Fruit fly (Drosophila melanogaster) whole organism, embryonic: ENCODE results near the gene gcm.
A peak's percentile ranks its signal among the peaks of the same experiment; 100 is the strongest.

Experiments
- BEAF-32 ChIP-seq: fragments of 200-800 bp; sonication (Bioruptor generic); optimal IDR thresholded peaks from 3 replicates; lab custom pipeline; 2017; ENCODE audit warnings: missing biosample characterization, missing genetic modification characterization, mild to moderate bottlenecking, moderate library complexity, missing genetic modification reagents
- C15 ChIP-seq: fragments of 200-800 bp; sonication (Bioruptor generic); IDR thresholded peaks from 3 replicates; pipeline ENCODE4 v1.3.6; 2022; ENCODE audit warnings: missing biosample characterization, missing genetic modification characterization
- CG11247 ChIP-seq: fragments of 200-800 bp; sonication (Bioruptor generic); IDR thresholded peaks from 2 replicates; pipeline ENCODE4 v1.3.6; 2022; ENCODE audit warnings: missing biosample characterization, missing genetic modification characterization
- CG14710 ChIP-seq: fragments of 200-800 bp; sonication (Bioruptor generic); optimal IDR thresholded peaks from 3 replicates; lab custom pipeline; 2019; ENCODE audit warnings: missing biosample characterization, mild to moderate bottlenecking, missing genetic modification characterization, moderate library complexity
- CG1602 ChIP-seq: fragments of 200-800 bp; sonication (Bioruptor generic); optimal IDR thresholded peaks from 3 replicates; lab custom pipeline; 2016; ENCODE audit warnings: missing biosample characterization, missing genetic modification characterization
- CG17359 ChIP-seq: fragments of 200-800 bp; sonication (Bioruptor generic); optimal IDR thresholded peaks from 3 replicates; lab custom pipeline; 2018; ENCODE audit warnings: missing biosample characterization, mild to moderate bottlenecking, missing genetic modification characterization, moderate library complexity
- CG17361 ChIP-seq: fragments of 200-800 bp; sonication (Bioruptor generic); IDR thresholded peaks from 3 replicates; pipeline ENCODE4 v1.3.6; 2022; ENCODE audit warnings: missing biosample characterization, missing genetic modification characterization
- CG18011 ChIP-seq: fragments of 200-800 bp; sonication (Bioruptor generic); optimal IDR thresholded peaks from 2 replicates; lab custom pipeline; 2017; ENCODE audit warnings: missing biosample characterization, missing genetic modification characterization, mild to moderate bottlenecking, moderate library complexity, missing genotype
- CG18619 ChIP-seq: fragments of 200-800 bp; sonication (Bioruptor generic); optimal IDR thresholded peaks from 3 replicates; lab custom pipeline; 2017; ENCODE audit warnings: missing biosample characterization, mild to moderate bottlenecking, missing genetic modification characterization
- CG2129 ChIP-seq: fragments of 200-800 bp; sonication (Bioruptor generic); IDR thresholded peaks from 2 replicates; pipeline ENCODE4 v1.3.6; 2022; ENCODE audit warnings: missing biosample characterization, missing genetic modification characterization; ENCODE audit not compliant: partially characterized antibody
- CG30020 ChIP-seq: fragments of 200-800 bp; optimal IDR thresholded peaks from 2 replicates; lab custom pipeline; 2019; ENCODE audit warnings: missing biosample characterization, mild to moderate bottlenecking, missing genetic modification characterization, moderate library complexity
- CG30431 ChIP-seq: fragments of 200-800 bp; sonication (Bioruptor generic); optimal IDR thresholded peaks from 2 replicates; lab custom pipeline; 2017; ENCODE audit warnings: missing biosample characterization, missing genetic modification characterization
- CG34224 ChIP-seq: fragments of 200-800 bp; sonication (Bioruptor generic); IDR thresholded peaks from 3 replicates; pipeline ENCODE4 v1.3.6; 2022; ENCODE audit warnings: missing biosample characterization, missing genetic modification characterization; ENCODE audit not compliant: partially characterized antibody
- CG3838 ChIP-seq: fragments of 200-800 bp; sonication (Bioruptor generic); optimal IDR thresholded peaks from 3 replicates; lab custom pipeline; 2016; ENCODE audit warnings: missing biosample characterization, missing genetic modification characterization
- CG7271 ChIP-seq: fragments of 200-800 bp; sonication (Bioruptor generic); optimal IDR thresholded peaks from 2 replicates; lab custom pipeline; 2018; ENCODE audit warnings: missing biosample characterization, mild to moderate bottlenecking, missing genetic modification characterization, moderate library complexity
- CG8281 ChIP-seq: fragments of 200-800 bp; sonication (Bioruptor generic); optimal IDR thresholded peaks from 2 replicates; lab custom pipeline; 2018; ENCODE audit warnings: missing biosample characterization, mild to moderate bottlenecking, missing genetic modification characterization, moderate library complexity
- CoRest ChIP-seq: fragments of 200-800 bp; sonication (Bioruptor generic); optimal IDR thresholded peaks from 3 replicates; lab custom pipeline; 2018; ENCODE audit warnings: missing biosample characterization, mild to moderate bottlenecking, missing genetic modification characterization, moderate library complexity
- CrebB ChIP-seq: fragments of 200-800 bp; sonication (Bioruptor generic); optimal IDR thresholded peaks from 3 replicates; lab custom pipeline; 2018; ENCODE audit warnings: missing biosample characterization, mild to moderate bottlenecking, missing genetic modification characterization
- Dek ChIP-seq: fragments of 200-800 bp; sonication (Bioruptor generic); optimal IDR thresholded peaks from 3 replicates; lab custom pipeline; 2019; ENCODE audit warnings: missing biosample characterization, mild to moderate bottlenecking, missing genetic modification characterization, moderate library complexity
- Dfd ChIP-seq, 2 experiments: fragments of >200 bp; optimal IDR thresholded peaks; 2 replicates each; lab custom pipeline; 2017; ENCODE audit warnings: missing biosample characterization in 2 of 2, missing genetic modification characterization in 2 of 2
- Dip3 ChIP-seq: fragments of 200-800 bp; sonication (Bioruptor generic); optimal IDR thresholded peaks from 3 replicates; lab custom pipeline; 2016; ENCODE audit warnings: missing biosample characterization, missing genetic modification characterization
- Dp ChIP-seq: fragments of 200-800 bp; sonication (Bioruptor generic); optimal IDR thresholded peaks from 2 replicates; lab custom pipeline; 2018; ENCODE audit warnings: missing biosample characterization, mild to moderate bottlenecking, missing genetic modification characterization, moderate library complexity
- E2f2 ChIP-seq: fragments of 200-800 bp; sonication (Bioruptor generic); IDR thresholded peaks from 2 replicates; pipeline ENCODE4 v1.3.6; 2022; ENCODE audit warnings: missing biosample characterization, missing genetic modification characterization
- Fer2 ChIP-seq: fragments of 200-800 bp; sonication (Bioruptor generic); optimal IDR thresholded peaks from 2 replicates; lab custom pipeline; 2018; ENCODE audit warnings: missing biosample characterization, mild to moderate bottlenecking, missing genetic modification characterization, moderate library complexity
- GATAe ChIP-seq: fragments of 200-800 bp; sonication (Bioruptor generic); conservative IDR thresholded peaks from 2 replicates; pipeline ENCODE4 v1.3.6; 2022; ENCODE audit warnings: missing biosample characterization, missing genetic modification characterization
- Gsc ChIP-seq: fragments of 200-800 bp; sonication (Bioruptor generic); IDR thresholded peaks from 2 replicates; pipeline ENCODE4 v1.3.6; 2022; ENCODE audit warnings: missing biosample characterization, missing genetic modification characterization
- HmgZ ChIP-seq: fragments of 200-800 bp; sonication (Bioruptor generic); optimal IDR thresholded peaks from 2 replicates; lab custom pipeline; 2018; ENCODE audit warnings: missing biosample characterization, mild to moderate bottlenecking, missing genetic modification characterization
- Hmr ChIP-seq: fragments of 200-800 bp; sonication (Bioruptor generic); optimal IDR thresholded peaks from 3 replicates; lab custom pipeline; 2017; ENCODE audit warnings: mild to moderate bottlenecking, missing biosample characterization, missing genetic modification reagents, missing genetic modification characterization
- Hr51 ChIP-seq, 2 experiments: fragments of 200-800 bp; sonication (Bioruptor generic); optimal IDR thresholded peaks; 2 replicates in 1 of 2; 3 replicates in 1 of 2; lab custom pipeline; 2016 to 2018; ENCODE audit warnings: missing biosample characterization in 2 of 2, missing genetic modification characterization in 2 of 2, mild to moderate bottlenecking in 1 of 2, moderate library complexity in 1 of 2
- Stat92E ChIP-seq, 3 experiments: fragments of >200 bp in 2 of 3; fragments of 200-800 bp in 1 of 3; sonication (Bioruptor generic) in 1 of 3; optimal IDR thresholded peaks; 2 replicates each; lab custom pipeline; 2017 to 2019; ENCODE audit warnings: missing biosample characterization in 3 of 3, missing genetic modification characterization in 3 of 3, mild to moderate bottlenecking in 1 of 3, moderate library complexity in 1 of 3
- Trl ChIP-seq, 3 experiments: fragments of >200 bp in 2 of 3; fragments of 200-800 bp in 1 of 3; sonication (Bioruptor generic) in 1 of 3; optimal IDR thresholded peaks; 2 replicates in 1 of 3; 3 replicates in 2 of 3; lab custom pipeline; 2016 to 2017; ENCODE audit warnings: missing biosample characterization in 1 of 3, missing genetic modification characterization in 1 of 3
- abd-A ChIP-seq: fragments of 200-800 bp; sonication (Bioruptor generic); optimal IDR thresholded peaks from 3 replicates; lab custom pipeline; 2019; ENCODE audit warnings: missing biosample characterization, mild to moderate bottlenecking, missing genetic modification characterization, moderate library complexity
- bcd ChIP-seq: fragments of 200-800 bp; sonication (Bioruptor generic); optimal IDR thresholded peaks from 2 replicates; lab custom pipeline; 2017; ENCODE audit warnings: missing biosample characterization, mild to moderate bottlenecking, missing genetic modification characterization
- cad ChIP-seq: fragments of >200 bp; optimal IDR thresholded peaks from 2 replicates; lab custom pipeline; 2017; ENCODE audit warnings: missing biosample characterization, missing genetic modification characterization
- crc ChIP-seq: fragments of 200-800 bp; sonication (Bioruptor generic); optimal IDR thresholded peaks from 2 replicates; lab custom pipeline; 2016; ENCODE audit warnings: missing biosample characterization, missing genetic modification characterization
- crol ChIP-seq: fragments of 200-800 bp; sonication (Bioruptor generic); IDR thresholded peaks from 2 replicates; pipeline ENCODE4 v1.3.6; 2022; ENCODE audit warnings: missing biosample characterization, missing genetic modification characterization
- fd102C ChIP-seq: fragments of 200-800 bp; sonication (Bioruptor generic); optimal IDR thresholded peaks from 2 replicates; lab custom pipeline; 2018; ENCODE audit warnings: missing biosample characterization, mild to moderate bottlenecking, missing genetic modification characterization, moderate library complexity
- gem ChIP-seq: fragments of 200-800 bp; sonication (Bioruptor generic); optimal IDR thresholded peaks from 2 replicates; lab custom pipeline; 2019; ENCODE audit warnings: missing biosample characterization, mild to moderate bottlenecking, missing genetic modification characterization, moderate library complexity
- hkb ChIP-seq, 2 experiments: fragments of 200-800 bp in 1 of 2; fragments of >200 bp in 1 of 2; sonication (Bioruptor generic) in 1 of 2; IDR thresholded peaks in 1 of 2; optimal IDR thresholded peaks in 1 of 2; 2 replicates each; pipeline versions ENCODE4 v1.3.6 to Lab custom; 2017 to 2022; ENCODE audit warnings: missing biosample characterization in 1 of 2, missing genetic modification characterization in 1 of 2
- kni ChIP-seq: fragments of 200-800 bp; sonication (Bioruptor generic); optimal IDR thresholded peaks from 3 replicates; lab custom pipeline; 2017; ENCODE audit warnings: mild to moderate bottlenecking, missing biosample characterization, missing genetic modification reagents, missing genetic modification characterization
- oc ChIP-seq: fragments of 200-800 bp; sonication (Bioruptor generic); optimal IDR thresholded peaks from 2 replicates; lab custom pipeline; 2018; ENCODE audit warnings: missing biosample characterization, mild to moderate bottlenecking, missing genetic modification characterization, moderate library complexity
- psq ChIP-seq: fragments of 200-800 bp; sonication (Bioruptor generic); optimal IDR thresholded peaks from 2 replicates; lab custom pipeline; 2017; ENCODE audit warnings: missing biosample characterization, missing genetic modification characterization
- pum ChIP-seq: fragments of 200-800 bp; sonication (Bioruptor generic); optimal IDR thresholded peaks from 2 replicates; lab custom pipeline; 2016; ENCODE audit warnings: missing biosample characterization, missing genetic modification characterization
- sna ChIP-seq: fragments of 200-800 bp; sonication (Bioruptor generic); IDR thresholded peaks from 2 replicates; pipeline ENCODE4 v1.3.6; 2022; ENCODE audit warnings: missing biosample characterization, missing genetic modification characterization; ENCODE audit not compliant: partially characterized antibody
- zfh2 ChIP-seq: fragments of 200-800 bp; sonication (Bioruptor generic); optimal IDR thresholded peaks from 2 replicates; lab custom pipeline; 2016; ENCODE audit warnings: missing biosample characterization, missing genetic modification characterization

The gcm gene

dm6 chr2L:9576269-9576933, 5.1 kb downstream of the gcm start, which contains the start of gene Mtpalpha (continued):
- TF ChIP-seq BEAF-32 (GFP tag; lab: Kevin White, UChicago) (peak; percentile 28), CG1602 (peak; percentile 28), CG17361 (GFP tag; lab: Robert Waterston, UW) (0 out of 3 replicates have a peak, but pooled peaks have one; percentile 49), CG17359 (tag; lab: Kevin White, UChicago) (peak; percentile 7), Dp (GFP tag; lab: Kevin White, UChicago) (peak; percentile 51), Hmr (GFP tag; lab: Kevin White, UChicago) (peak; percentile 74)

- TF ChIP-seq oc (tag; lab: Kevin White, UChicago) (peak; percentile 47), CG18619 (GFP tag; lab: Kevin White, UChicago) (no peak), CrebB (peak; percentile 60), sna (GFP tag; lab: Robert Waterston, UW) (no peak), CG3838 (GFP tag; lab: Kevin White, UChicago) (peak; percentile 98), Gsc (GFP tag; lab: Robert Waterston, UW) (no peak), CoRest (tag; lab: Kevin White, UChicago) (no peak), Trl (optimal IDR thresholded peaks at IDR 0.05; lab: Kevin White, UChicago) (peak in 1 of 2 experiments; percentile 7), Trl (GFP tag; optimal IDR thresholded peaks at IDR 0.05; lab: Kevin White, UChicago) (no peak), CG7271 (tag; lab: Kevin White, UChicago) (no peak), cad (GFP tag; lab: Kevin White, UChicago) (no peak), Hr51 (GFP tag; optimal IDR thresholded peaks at IDR 0.05; lab: Kevin White, UChicago) (peak in 1 of 2 experiments; percentile 30), CG14710 (tag; lab: Kevin White, UChicago) (no peak), Fer2 (tag; lab: Kevin White, UChicago) (no peak), CG18011 (GFP tag; lab: Kevin White, UChicago) (peak; percentile 94), crol (GFP tag; lab: Robert Waterston, UW) (no peak), psq (GFP tag; lab: Kevin White, UChicago) (no peak), E2f2 (GFP tag; lab: Robert Waterston, UW) (0 out of 2 replicates have a peak, but pooled peaks have one; percentile 17), kni (peak; percentile 50), hkb (optimal IDR thresholded peaks at IDR 0.05; lab: Kevin White, UChicago) (no peak), hkb (GFP tag; IDR thresholded peaks at IDR 0.05; lab: Robert Waterston, UW) (peak; percentile 60), fd102C (no peak), CG8281 (no peak), CG2129 (no peak), zfh2 (GFP tag; lab: Kevin White, UChicago) (no peak), Dek (tag; lab: Kevin White, UChicago) (peak; percentile 10), Dip3 (GFP tag; lab: Kevin White, UChicago) (no peak), abd-A (tag; lab: Kevin White, UChicago) (no peak), CG11247 (GFP tag; lab: Robert Waterston, UW) (no peak), bcd (GFP tag; lab: Kevin White, UChicago) (no peak), C15 (GFP tag; lab: Robert Waterston, UW) (no peak; the same call in 2 of the 3 replicates), HmgZ (tag; lab: Kevin White, UChicago) (peak; percentile 16), Dfd (GFP tag; optimal IDR thresholded peaks at IDR 0.05; lab: Kevin White, UChicago) (no peak), crc (GFP tag; lab: Kevin White, UChicago) (no peak), gem (no peak), GATAe (GFP tag; lab: Robert Waterston, UW) (no peak), CG34224 (GFP tag; lab: Robert Waterston, UW) (no peak), CG30020 (tag; lab: Kevin White, UChicago) (no peak), CG30431 (GFP tag; lab: Kevin White, UChicago) (no peak), Stat92E (GFP tag; optimal IDR thresholded peaks at IDR 0.05; lab: Kevin White, UChicago) (no peak), pum (no peak)
These were observed 10.8 kb downstream of the gcm start for dm6 chr2L:9570673-9571193.
